Worm (Caenorhabditis elegans) whole organism, L1 larva: Measurements from ENCODE around the gene Y110A2AL.2.

Experiments used
- aha-1 ChIP-seq: fragments of 150-350 bp; optimal IDR thresholded peaks from 2 replicates; lab custom pipeline; 2014; ENCODE audit warnings: missing biosample characterization, missing genetic modification characterization
- aly-2 ChIP-seq: fragments of 150-350 bp; optimal IDR thresholded peaks from 2 replicates; lab custom pipeline; 2014; ENCODE audit warnings: missing biosample characterization, missing genetic modification characterization
- ceh-82 ChIP-seq, 3 experiments: fragments of 150-350 bp in 1 of 3; sonication (generic microtip) in 2 of 3; optimal IDR thresholded peaks; 2 replicates each; lab custom pipeline; 2014 to 2017; ENCODE audit warnings: missing biosample characterization in 3 of 3, missing genetic modification characterization in 3 of 3
- egl-13 ChIP-seq: sonication (generic microtip); optimal IDR thresholded peaks from 2 replicates; lab custom pipeline; 2016; ENCODE audit warnings: missing genotype, missing genetic modification reagents, missing genetic modification characterization, missing compliant biosample characterization
- elt-2 ChIP-seq: sonication (generic microtip); optimal IDR thresholded peaks from 2 replicates; lab custom pipeline; 2016; ENCODE audit warnings: missing genetic modification characterization, mild to moderate bottlenecking, inconsistent platforms, missing compliant biosample characterization, missing genetic modification reagents
- fkh-10 ChIP-seq: sonication (generic microtip); optimal IDR thresholded peaks from 2 replicates; lab custom pipeline; 2017; ENCODE audit warnings: missing biosample characterization, missing genetic modification reagents, missing genetic modification characterization
- fos-1 ChIP-seq: fragments of 150-350 bp; optimal IDR thresholded peaks from 2 replicates; lab custom pipeline; 2014; ENCODE audit warnings: missing biosample characterization, missing genetic modification characterization
- jun-1 ChIP-seq: fragments of 150-350 bp; optimal IDR thresholded peaks from 2 replicates; lab custom pipeline; 2014; ENCODE audit warnings: missing biosample characterization, missing genetic modification reagents, missing genetic modification characterization
- nhr-47 ChIP-seq: sonication (generic microtip); optimal IDR thresholded peaks from 2 replicates; lab custom pipeline; 2016; ENCODE audit warnings: mild to moderate bottlenecking, missing genetic modification characterization, moderate library complexity, missing compliant biosample characterization
- nhr-85 ChIP-seq: sonication (generic microtip); peaks from one replicate; lab custom pipeline; 2016; ENCODE audit warnings: missing genetic modification characterization, inconsistent platforms, missing compliant biosample characterization
- ztf-11 ChIP-seq, 2 experiments: sonication (generic microtip); optimal IDR thresholded peaks; 2 replicates each; lab custom pipeline; 2016 to 2017; ENCODE audit warnings: missing genetic modification characterization in 2 of 2, missing biosample characterization in 1 of 2, missing compliant biosample characterization in 1 of 2
- ztf-4 ChIP-seq: fragments of 150-350 bp; optimal IDR thresholded peaks from 2 replicates; lab custom pipeline; 2014; ENCODE audit warnings: missing biosample characterization, missing genetic modification characterization

- no peak for TF ChIP-seq ztf-4 (tag; lab: Kevin White, UChicago)
- TF ChIP-seq elt-2: no peak
- TF ChIP-seq aha-1 (tag; lab: Kevin White, UChicago): no peak
- TF ChIP-seq nhr-47 (tag; lab: Kevin White, UChicago): no peak
- no peak for TF ChIP-seq ztf-11 (tag; optimal IDR thresholded peaks at IDR 0.05; lab: Kevin White, UChicago)
- no peak for TF ChIP-seq fkh-10 (GFP tag; lab: Kevin White, UChicago)
- TF ChIP-seq fos-1 (tag; lab: Kevin White, UChicago): no peak
- no peak for TF ChIP-seq jun-1
- TF ChIP-seq egl-13: no peak
- no peak for TF ChIP-seq aly-2
- no peak for TF ChIP-seq ceh-82 (tag; optimal IDR thresholded peaks at IDR 0.05; lab: Kevin White, UChicago)
- no peak for TF ChIP-seq nhr-85 (tag; lab: Kevin White, UChicago)
Observed at ce11 chrII:2878909-2879308, 11.1 kb downstream of the Y110A2AL.2 start.
